Fruit fly (Drosophila melanogaster) whole organism, embryonic: Measurements from ENCODE around the gene CG34183.

Source experiments
- Adf1 ChIP-seq: fragments of 200-800 bp; sonication (Bioruptor generic); IDR thresholded peaks from 2 replicates; pipeline ENCODE4 v1.3.6; 2022; ENCODE audit warnings: missing biosample characterization, missing genetic modification characterization
- BtbVII ChIP-seq: fragments of 200-800 bp; sonication (Bioruptor generic); optimal IDR thresholded peaks from 3 replicates; lab custom pipeline; 2017; ENCODE audit warnings: missing biosample characterization, mild to moderate bottlenecking, missing genetic modification characterization
- CG10147 ChIP-seq: fragments of 200-800 bp; sonication (Bioruptor generic); optimal IDR thresholded peaks from 2 replicates; lab custom pipeline; 2019; ENCODE audit warnings: missing biosample characterization, mild to moderate bottlenecking, missing genetic modification characterization, moderate library complexity
- CG10959 ChIP-seq: fragments of 200-800 bp; sonication (Bioruptor generic); IDR thresholded peaks from 2 replicates; pipeline ENCODE4 v1.3.6; 2022; ENCODE audit warnings: missing biosample characterization, missing genetic modification characterization
- CG11456 ChIP-seq: fragments of 200-800 bp; sonication (Bioruptor generic); IDR thresholded peaks from 3 replicates; pipeline ENCODE4 v1.3.6; 2022; ENCODE audit warnings: missing biosample characterization, missing genetic modification characterization
- CG11504 ChIP-seq: fragments of 200-800 bp; sonication (Bioruptor generic); optimal IDR thresholded peaks from 3 replicates; lab custom pipeline; 2019; ENCODE audit warnings: missing biosample characterization, mild to moderate bottlenecking, missing genetic modification characterization, moderate library complexity
- CG12219 ChIP-seq: fragments of 200-800 bp; sonication (Bioruptor generic); optimal IDR thresholded peaks from 3 replicates; lab custom pipeline; 2018; ENCODE audit warnings: missing biosample characterization, mild to moderate bottlenecking, missing genetic modification characterization
- CG1647 ChIP-seq: fragments of 200-800 bp; sonication (Bioruptor generic); optimal IDR thresholded peaks from 3 replicates; lab custom pipeline; 2016; ENCODE audit warnings: missing biosample characterization, missing genetic modification characterization
- CG18599 ChIP-seq: fragments of 200-800 bp; sonication (Bioruptor generic); optimal IDR thresholded peaks from 3 replicates; lab custom pipeline; 2017; ENCODE audit warnings: missing biosample characterization, missing genetic modification characterization, mild to moderate bottlenecking, moderate library complexity, missing genetic modification reagents
- CG2129 ChIP-seq: fragments of 200-800 bp; sonication (Bioruptor generic); IDR thresholded peaks from 2 replicates; pipeline ENCODE4 v1.3.6; 2022; ENCODE audit warnings: missing biosample characterization, missing genetic modification characterization; ENCODE audit not compliant: partially characterized antibody
- CG2889 ChIP-seq: fragments of 200-800 bp; sonication (Bioruptor generic); IDR thresholded peaks from 3 replicates; pipeline ENCODE4 v1.3.6; 2022; ENCODE audit warnings: missing biosample characterization, missing genetic modification characterization
- CG32767 ChIP-seq: fragments of 200-800 bp; sonication (Bioruptor generic); IDR thresholded peaks from 2 replicates; pipeline ENCODE4 v1.3.6; 2022; ENCODE audit warnings: missing biosample characterization, missing genetic modification characterization
- CG3281 ChIP-seq: fragments of 200-800 bp; sonication (Bioruptor generic); optimal IDR thresholded peaks from 3 replicates; lab custom pipeline; 2017; ENCODE audit warnings: missing biosample characterization, mild to moderate bottlenecking, missing genetic modification characterization
- CG3726 ChIP-seq: fragments of 200-800 bp; sonication (Bioruptor generic); IDR thresholded peaks from 3 replicates; pipeline ENCODE4, ENCODE4 v1.3.6; 2022; ENCODE audit warnings: missing biosample characterization, missing genetic modification characterization
- CG3847 ChIP-seq: fragments of 200-800 bp; sonication (Bioruptor generic); IDR thresholded peaks from 2 replicates; pipeline ENCODE4 v1.3.6; 2022; ENCODE audit warnings: missing biosample characterization, missing genetic modification characterization
- CG6272 ChIP-seq: fragments of 200-800 bp; sonication (Bioruptor generic); IDR thresholded peaks from 2 replicates; pipeline ENCODE4 v1.3.6; 2022; ENCODE audit warnings: missing biosample characterization, missing genetic modification characterization
- CG7745 ChIP-seq: fragments of 200-800 bp; sonication (Bioruptor generic); optimal IDR thresholded peaks from 2 replicates; lab custom pipeline; 2018; ENCODE audit warnings: missing biosample characterization, mild to moderate bottlenecking, missing genetic modification characterization, moderate library complexity
- CG7839 ChIP-seq: fragments of 200-800 bp; sonication (Bioruptor generic); optimal IDR thresholded peaks from 3 replicates; lab custom pipeline; 2018; ENCODE audit warnings: missing biosample characterization, mild to moderate bottlenecking, missing genetic modification characterization, moderate library complexity
- CG8281 ChIP-seq: fragments of 200-800 bp; sonication (Bioruptor generic); optimal IDR thresholded peaks from 2 replicates; lab custom pipeline; 2018; ENCODE audit warnings: missing biosample characterization, mild to moderate bottlenecking, missing genetic modification characterization, moderate library complexity
- CG8765 ChIP-seq: fragments of 200-800 bp; sonication (Bioruptor generic); IDR thresholded peaks from 2 replicates; pipeline ENCODE4 v1.3.6; 2022; ENCODE audit warnings: missing biosample characterization, missing genetic modification characterization
- CG9817 ChIP-seq: fragments of 200-800 bp; sonication (Bioruptor generic); optimal IDR thresholded peaks from 2 replicates; lab custom pipeline; 2018; ENCODE audit warnings: missing biosample characterization, mild to moderate bottlenecking, missing genetic modification characterization, moderate library complexity
- Dfd ChIP-seq, 2 experiments: fragments of >200 bp; optimal IDR thresholded peaks; 2 replicates each; lab custom pipeline; 2017; ENCODE audit warnings: missing biosample characterization in 2 of 2, missing genetic modification characterization in 2 of 2
- Eip74EF ChIP-seq, 2 experiments: fragments of 200-800 bp in 1 of 2; fragments of >200 bp in 1 of 2; sonication (Bioruptor generic) in 1 of 2; optimal IDR thresholded peaks; 2 replicates each; lab custom pipeline; 2017 to 2019; ENCODE audit warnings: missing biosample characterization in 2 of 2, missing genetic modification characterization in 2 of 2, mild to moderate bottlenecking in 1 of 2, moderate library complexity in 1 of 2
- Lpt ChIP-seq: fragments of >200 bp; optimal IDR thresholded peaks from 2 replicates; lab custom pipeline; 2018; ENCODE audit warnings: missing biosample characterization, missing genetic modification characterization
- MESR4 ChIP-seq: fragments of 200-800 bp; sonication (Bioruptor generic); optimal IDR thresholded peaks from 2 replicates; lab custom pipeline; 2018; ENCODE audit warnings: missing biosample characterization, mild to moderate bottlenecking, missing genetic modification characterization, moderate library complexity
- NC2α ChIP-seq: fragments of 200-800 bp; sonication (Bioruptor generic); optimal IDR thresholded peaks from 2 replicates; lab custom pipeline; 2016; ENCODE audit warnings: missing biosample characterization, missing genetic modification characterization
- Oli ChIP-seq: fragments of 200-800 bp; sonication (Bioruptor generic); optimal IDR thresholded peaks from 2 replicates; lab custom pipeline; 2018; ENCODE audit warnings: missing biosample characterization, mild to moderate bottlenecking, missing genetic modification characterization, moderate library complexity
- Ravus ChIP-seq: fragments of 200-800 bp; sonication (Bioruptor generic); IDR thresholded peaks from 2 replicates; pipeline ENCODE4 v1.3.6; 2022; ENCODE audit warnings: missing biosample characterization, missing genetic modification characterization
- Rfx ChIP-seq: fragments of 200-800 bp; sonication (Bioruptor generic); IDR thresholded peaks from 2 replicates; pipeline ENCODE4 v1.3.6; 2022; ENCODE audit warnings: missing biosample characterization, missing genetic modification characterization
- Spps ChIP-seq: fragments of 200-800 bp; sonication (Bioruptor generic); optimal IDR thresholded peaks from 2 replicates; lab custom pipeline; 2018; ENCODE audit warnings: missing biosample characterization, mild to moderate bottlenecking, missing genetic modification characterization
- Taf1 ChIP-seq: fragments of 200-800 bp; sonication (Bioruptor generic); IDR thresholded peaks from 2 replicates; pipeline ENCODE4 v1.3.6; 2022; ENCODE audit warnings: missing biosample characterization, missing genetic modification characterization
- aop ChIP-seq: fragments of 200-800 bp; sonication (Bioruptor generic); IDR thresholded peaks from 2 replicates; pipeline ENCODE4 v1.3.6; 2022; ENCODE audit warnings: missing biosample characterization, missing genetic modification characterization
- ato ChIP-seq: fragments of 200-800 bp; sonication (Bioruptor generic); IDR thresholded peaks from 2 replicates; pipeline ENCODE4 v1.3.6; 2022; ENCODE audit warnings: missing biosample characterization, missing genetic modification characterization; ENCODE audit not compliant: partially characterized antibody
- bsh ChIP-seq, 2 experiments: fragments of 200-800 bp; sonication (Bioruptor generic); optimal IDR thresholded peaks; 2 replicates each; lab custom pipeline; 2017 to 2018; ENCODE audit warnings: mild to moderate bottlenecking in 2 of 2, missing biosample characterization in 2 of 2, missing genetic modification characterization in 2 of 2, moderate library complexity in 1 of 2
- esg ChIP-seq: fragments of 200-800 bp; sonication (Bioruptor generic); conservative IDR thresholded peaks from 2 replicates; pipeline ENCODE4 v1.3.6; 2022; ENCODE audit warnings: missing biosample characterization, missing genetic modification characterization
- eve ChIP-seq, 2 experiments: fragments of >200 bp; optimal IDR thresholded peaks; 2 replicates each; lab custom pipeline; 2017; ENCODE audit warnings: missing biosample characterization in 2 of 2, missing genetic modification characterization in 2 of 2
- gce ChIP-seq: fragments of 200-800 bp; sonication (Bioruptor generic); IDR thresholded peaks from 3 replicates; pipeline ENCODE4 v1.3.6; 2022; ENCODE audit warnings: missing biosample characterization, missing genetic modification characterization
- insv ChIP-seq, 2 experiments: fragments of 200-800 bp; sonication (Bioruptor generic); optimal IDR thresholded peaks; 3 replicates each; lab custom pipeline; 2016 to 2018; ENCODE audit warnings: missing biosample characterization in 2 of 2, missing genetic modification characterization in 2 of 2
- kni ChIP-seq: fragments of 200-800 bp; sonication (Bioruptor generic); optimal IDR thresholded peaks from 3 replicates; lab custom pipeline; 2017; ENCODE audit warnings: mild to moderate bottlenecking, missing biosample characterization, missing genetic modification reagents, missing genetic modification characterization
- lab ChIP-seq: fragments of 200-800 bp; sonication (Bioruptor generic); optimal IDR thresholded peaks from 3 replicates; lab custom pipeline; 2017; ENCODE audit warnings: missing biosample characterization, missing genetic modification characterization, mild to moderate bottlenecking, moderate library complexity, missing genetic modification reagents
- mld ChIP-seq: fragments of 200-800 bp; sonication (Bioruptor generic); IDR thresholded peaks from 3 replicates; pipeline ENCODE4 v1.3.6; 2022; ENCODE audit warnings: missing biosample characterization, missing genetic modification characterization; ENCODE audit not compliant: partially characterized antibody
- pita ChIP-seq: fragments of 200-800 bp; sonication (Bioruptor generic); optimal IDR thresholded peaks from 2 replicates; lab custom pipeline; 2017; ENCODE audit warnings: missing biosample characterization, mild to moderate bottlenecking, missing genetic modification characterization
- pnt ChIP-seq: fragments of 200-800 bp; sonication (Bioruptor generic); optimal IDR thresholded peaks from 3 replicates; lab custom pipeline; 2016; ENCODE audit warnings: missing biosample characterization, missing genetic modification characterization
- sc ChIP-seq, 3 experiments: fragments of >200 bp in 2 of 3; fragments of 200-800 bp in 1 of 3; sonication (Bioruptor generic) in 1 of 3; optimal IDR thresholded peaks; 2 replicates in 2 of 3; 3 replicates in 1 of 3; lab custom pipeline; 2017; ENCODE audit warnings: mild to moderate bottlenecking in 1 of 3, missing biosample characterization in 1 of 3, missing genetic modification characterization in 1 of 3, missing genetic modification reagents in 1 of 3
- sima ChIP-seq: fragments of 200-800 bp; sonication (Bioruptor generic); optimal IDR thresholded peaks from 2 replicates; lab custom pipeline; 2016; ENCODE audit warnings: missing biosample characterization, missing genetic modification characterization
- sug ChIP-seq: fragments of 200-800 bp; optimal IDR thresholded peaks from 2 replicates; lab custom pipeline; 2019; ENCODE audit warnings: missing biosample characterization, mild to moderate bottlenecking, missing genetic modification characterization, moderate library complexity
- yki ChIP-seq: fragments of >200 bp; optimal IDR thresholded peaks from 3 replicates; lab custom pipeline; 2018

The CG34183 gene

DNA sequence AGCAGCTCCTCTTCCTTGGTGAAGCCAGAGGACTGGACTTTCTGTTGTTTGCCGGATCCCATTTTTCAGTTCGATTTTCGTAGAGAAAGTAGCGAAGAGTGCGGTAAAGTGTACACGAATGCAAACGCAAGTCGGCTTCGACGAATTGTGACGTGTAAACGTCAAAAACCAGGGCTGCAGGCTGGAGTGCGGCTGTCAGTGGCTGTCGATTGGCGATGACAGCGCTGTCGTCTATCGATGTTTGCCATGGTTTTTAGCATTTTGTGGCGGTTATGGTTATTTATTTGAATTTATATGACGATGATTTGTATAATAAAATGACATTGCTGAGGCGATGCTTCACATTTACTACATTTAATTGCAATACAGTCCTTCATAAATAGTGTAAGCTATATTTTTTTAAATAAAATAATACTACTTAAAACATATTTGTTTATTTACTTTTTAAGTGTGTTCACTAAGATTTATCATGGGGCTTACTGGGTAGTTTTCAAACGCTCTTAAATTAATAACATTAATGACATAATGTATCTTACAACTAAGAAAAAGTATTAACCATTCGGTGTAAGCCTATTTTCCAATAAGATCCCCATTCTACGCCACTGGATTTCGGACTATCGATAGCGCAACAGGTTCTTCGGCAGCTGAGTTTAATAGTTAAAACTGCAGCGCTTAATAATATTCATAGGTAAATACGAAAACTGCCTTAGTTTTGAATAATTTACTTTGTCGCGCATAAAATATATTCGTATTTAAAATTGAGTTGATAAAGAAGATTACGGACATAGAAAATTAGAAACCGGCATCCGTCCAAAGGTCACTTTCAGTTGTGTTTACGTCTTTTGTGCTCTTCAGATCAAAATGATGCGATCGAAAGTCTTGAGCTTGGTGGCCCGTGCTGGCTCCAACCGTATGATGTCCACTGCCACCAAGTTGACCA lies 27.7 kb upstream of the CG34183 start, which contains the start of the genes CG5885 and CG4598 (continued):
- TF ChIP-seq CG10959 (GFP tag; lab: Robert Waterston, UW) (peak; percentile 52), CG7839 (tag; lab: Kevin White, UChicago) (peak; percentile 76), sug (tag; lab: Kevin White, UChicago) (peak; percentile 70), CG2129 (GFP tag; lab: Robert Waterston, UW) (0 out of 2 replicates have a peak, but pooled peaks have one; percentile 37), MESR4 (GFP tag; lab: Kevin White, UChicago) (peak; percentile 97), CG3726 (GFP tag; lab: Robert Waterston, UW) (0 out of 3 replicates have a peak, but pooled peaks have one; percentile 45), CG1647 (GFP tag; lab: Kevin White, UChicago) (no peak), mld (GFP tag; lab: Robert Waterston, UW) (peak; percentile 82), insv (GFP tag; optimal IDR thresholded peaks at IDR 0.05; lab: Kevin White, UChicago) (peak in 1 of 2 experiments; percentile 82), CG2889 (GFP tag; lab: Robert Waterston, UW) (0 out of 3 replicates have a peak, but pooled peaks have one; percentile 28), Rfx (GFP tag; lab: Robert Waterston, UW) (peak; percentile 80), CG3847 (GFP tag; lab: Robert Waterston, UW) (peak; percentile 59), Spps (tag; lab: Kevin White, UChicago) (no peak), pita (no peak), Adf1 (GFP tag; lab: Robert Waterston, UW) (peak; percentile 50), CG8765 (GFP tag; lab: Robert Waterston, UW) (no peak; the same call in 1 of the 2 replicates), CG7745 (tag; lab: Kevin White, UChicago) (no peak), Taf1 (GFP tag; lab: Robert Waterston, UW) (peak; percentile 55; the same call in 1 of the 2 replicates), ato (peak; percentile 51; the same call in 1 of the 2 replicates), Oli (tag; lab: Kevin White, UChicago) (peak; percentile 62), aop (GFP tag; lab: Robert Waterston, UW) (no peak), Dfd (GFP tag; optimal IDR thresholded peaks at IDR 0.05; lab: Kevin White, UChicago) (no peak), sc (optimal IDR thresholded peaks at IDR 0.05; lab: Kevin White, UChicago) (no peak), sc (GFP tag; optimal IDR thresholded peaks at IDR 0.05; lab: Kevin White, UChicago) (peak; percentile 28), CG11456 (GFP tag; lab: Robert Waterston, UW) (peak; percentile 63), CG10147 (GFP tag; lab: Kevin White, UChicago) (peak; percentile 25), lab (GFP tag; lab: Kevin White, UChicago) (peak; percentile 40), eve (GFP tag; optimal IDR thresholded peaks at IDR 0.05; lab: Kevin White, UChicago) (no peak), yki (lab: Kevin White, UChicago) (no peak), pnt (GFP tag; lab: Kevin White, UChicago) (peak; percentile 55), Ravus (GFP tag; lab: Robert Waterston, UW) (peak; percentile 31), CG8281 (no peak), CG32767 (peak; percentile 34; the same call in 1 of the 2 replicates), NC2α (GFP tag; lab: Kevin White, UChicago) (no peak), bsh (GFP tag; optimal IDR thresholded peaks at IDR 0.05; lab: Kevin White, UChicago) (peak; percentile 66 to 74), Lpt (GFP tag; lab: Kevin White, UChicago) (no peak), gce (no peak), BtbVII (GFP tag; lab: Kevin White, UChicago) (peak; percentile 52), CG12219 (GFP tag; lab: Kevin White, UChicago) (peak; percentile 59), kni (GFP tag; lab: Kevin White, UChicago) (no peak), esg (GFP tag; lab: Robert Waterston, UW) (peak; percentile 37; the same call in 1 of the 2 replicates), CG9817 (tag; lab: Kevin White, UChicago) (peak; percentile 34), CG3281 (GFP tag; lab: Kevin White, UChicago) (peak; percentile 34), sima (GFP tag; lab: Kevin White, UChicago) (no peak), CG6272 (no peak; the same call in 1 of the 2 replicates), Eip74EF (GFP tag; optimal IDR thresholded peaks at IDR 0.05; lab: Kevin White, UChicago) (peak in 1 of 2 experiments; percentile 22), CG11504 (tag; lab: Kevin White, UChicago) (peak; percentile 84), CG18599 (GFP tag; lab: Kevin White, UChicago) (peak; percentile 70)
